Worm (Caenorhabditis elegans): ENCODE data around the gene rbc-2.

Gene rbc-2

DNA sequence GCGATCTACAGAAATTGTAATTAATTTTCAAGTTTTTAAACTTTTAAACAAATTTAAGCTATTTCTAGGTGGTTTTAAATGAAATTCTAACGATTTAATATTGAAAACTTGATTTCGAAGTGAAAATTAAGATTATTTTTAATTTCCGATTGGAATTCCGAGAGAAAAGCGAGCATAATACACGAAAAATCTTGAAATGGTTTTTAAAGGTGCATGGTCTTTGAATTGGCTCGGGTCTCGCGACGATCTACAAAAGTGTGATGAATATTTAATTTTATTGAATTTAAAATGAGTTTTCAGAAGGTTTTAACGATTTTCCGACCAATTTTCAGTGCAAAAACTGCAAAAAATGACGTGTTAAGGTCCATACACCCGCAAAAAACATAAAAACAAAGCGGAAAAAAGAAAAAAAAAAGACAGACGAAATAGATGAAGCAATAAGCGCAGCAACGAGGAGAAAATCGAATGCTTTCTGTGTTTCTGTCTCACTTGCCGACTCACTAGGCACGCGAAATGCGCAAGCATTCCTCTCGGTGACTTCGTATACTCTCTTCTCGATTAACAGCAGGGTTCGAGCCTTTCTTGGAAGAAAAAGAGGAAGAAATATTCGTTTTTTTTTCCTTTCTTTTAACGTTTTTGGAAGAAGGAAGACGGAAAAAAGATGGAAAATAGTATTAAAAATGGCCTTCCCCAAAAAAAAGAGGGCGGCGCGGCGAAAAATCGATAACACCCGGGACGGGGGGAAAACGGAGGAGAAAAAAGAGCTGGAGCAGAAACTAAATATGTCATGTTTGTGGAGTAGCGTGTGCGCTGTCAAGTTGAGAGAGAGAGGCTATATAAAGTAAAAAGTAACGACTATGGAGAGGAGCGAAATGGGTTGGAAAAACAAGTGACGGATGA lies 48.1 kb upstream of the rbc-2 start (continued):
- TF ChIP-seq ceh-100 (GFP tag; IDR thresholded peaks at IDR 0.05) (no peak), F37B4.10 (GFP tag; IDR thresholded peaks at IDR 0.05) (no peak), hrde-1 (tag; optimal IDR thresholded peaks at IDR 0.05; ENCODE audit: borderline replicate concordance) (no peak), nfya-2 (GFP tag; IDR thresholded peaks at IDR 0.05) (no peak), ceh-27 (GFP tag; optimal IDR thresholded peaks at IDR 0.05) (no peak), tlf-1 (GFP tag; optimal IDR thresholded peaks at IDR 0.05) (no peak), die-1 (tag; optimal IDR thresholded peaks at IDR 0.05) (no peak), egl-44 (GFP tag; IDR thresholded peaks at IDR 0.05) (no peak), rcor-1 (GFP tag; IDR thresholded peaks at IDR 0.05) (no peak), K11D2.4 (GFP tag; IDR thresholded peaks at IDR 0.05) (no peak), Y67H2A.10 (GFP tag; conservative IDR thresholded peaks at IDR 0.05) (no peak), F55B11.4 (tag; optimal IDR thresholded peaks at IDR 0.05; ENCODE audit: borderline replicate concordance, insufficient read depth) (no peak), sdz-38 (tag; optimal IDR thresholded peaks at IDR 0.05) (no peak), T07F8.4 (tag; optimal IDR thresholded peaks at IDR 0.05) (no peak), Y79H2A.3 (GFP tag; conservative IDR thresholded peaks at IDR 0.05) (no peak), B0261.1 (tag; optimal IDR thresholded peaks at IDR 0.05) (no peak), lin-26 (GFP tag; IDR thresholded peaks at IDR 0.05) (no peak), B0019.2 (GFP tag; conservative IDR thresholded peaks at IDR 0.05) (no peak), aptf-3 (GFP tag; IDR thresholded peaks at IDR 0.05) (no peak), ztf-25 (GFP tag; IDR thresholded peaks at IDR 0.05) (no peak), mel-28 (tag; optimal IDR thresholded peaks at IDR 0.05; ENCODE audit: borderline replicate concordance) (no peak), xnd-1 (tag; optimal IDR thresholded peaks at IDR 0.05) (peak; percentile 65), snpc-4 (GFP tag; optimal IDR thresholded peaks at IDR 0.05) (no peak), snpc-4 (tag; optimal IDR thresholded peaks at IDR 0.05) (peak in 1 of 4 experiments; percentile 11), T26A5.8 (tag; optimal IDR thresholded peaks at IDR 0.05) (no peak), cebp-2 (GFP tag; IDR thresholded peaks at IDR 0.05) (no peak), ztf-6 (GFP tag; IDR thresholded peaks at IDR 0.05) (no peak), Y56A3A.18 (GFP tag; IDR thresholded peaks at IDR 0.05) (no peak), gei-17 (GFP tag; optimal IDR thresholded peaks at IDR 0.05) (no peak), him-1 (tag; optimal IDR thresholded peaks at IDR 0.05) (no peak), F23B12.7 (tag; optimal IDR thresholded peaks at IDR 0.05; ENCODE audit: insufficient read depth) (no peak), K12H6.12 (tag; optimal IDR thresholded peaks at IDR 0.05) (peak; percentile 74), ztf-28 (GFP tag; IDR thresholded peaks at IDR 0.05) (no peak), cebp-1 (GFP tag; IDR thresholded peaks at IDR 0.05) (peak; percentile 26; the same call in 1 of the 2 replicates), cebp-1 (tag; optimal IDR thresholded peaks at IDR 0.05) (peak; percentile 65), hsf-1 (GFP tag; IDR thresholded peaks at IDR 0.05) (no peak), hmg-20 (GFP tag; IDR thresholded peaks at IDR 0.05) (no peak), F52B5.7 (tag; optimal IDR thresholded peaks at IDR 0.05) (no peak), akir-1 (GFP tag; optimal IDR thresholded peaks at IDR 0.05) (no peak), F33H1.4 (GFP tag; IDR thresholded peaks at IDR 0.05) (peak; percentile 88), Y53F4B.3 (GFP tag; IDR thresholded peaks at IDR 0.05) (no peak), athp-1 (tag; optimal IDR thresholded peaks at IDR 0.05) (no peak), nhr-90 (tag; optimal IDR thresholded peaks at IDR 0.05) (no peak), pha-4 (tag; optimal IDR thresholded peaks at IDR 0.05) (no peak), F22D6.2 (tag; optimal IDR thresholded peaks at IDR 0.05) (no peak), mxl-1 (tag; optimal IDR thresholded peaks at IDR 0.05) (no peak), ama-1 (optimal IDR thresholded peaks at IDR 0.05) (no peak), ama-1 (GFP tag; optimal IDR thresholded peaks at IDR 0.05) (no peak)
